Fruit fly (Drosophila melanogaster) whole organism, adult: ENCODE results near the gene CG17549.

ENCODE experiments used
- CG11617 ChIP-seq: fragments of 200-800 bp; sonication (Bioruptor generic); optimal IDR thresholded peaks from 2 replicates; lab custom pipeline; 2017; ENCODE audit warnings: mild to moderate bottlenecking, missing biosample characterization, missing genetic modification reagents, missing genetic modification characterization
- CG12768 ChIP-seq: fragments of 200-800 bp; sonication (Bioruptor generic); optimal IDR thresholded peaks from 2 replicates; lab custom pipeline; 2017; ENCODE audit warnings: missing biosample characterization, missing genetic modification characterization, mild to moderate bottlenecking, moderate library complexity, missing genetic modification reagents
- CG14711 ChIP-seq: fragments of 200-800 bp; sonication (Bioruptor generic); optimal IDR thresholded peaks from 2 replicates; lab custom pipeline; 2018; ENCODE audit warnings: missing biosample characterization, mild to moderate bottlenecking, missing genetic modification characterization, moderate library complexity
- CG1620 ChIP-seq: fragments of 200-800 bp; sonication (Bioruptor generic); optimal IDR thresholded peaks from 2 replicates; lab custom pipeline; 2016; ENCODE audit warnings: missing biosample characterization, missing genetic modification characterization
- CG33017 ChIP-seq: fragments of 200-800 bp; sonication (Bioruptor generic); optimal IDR thresholded peaks from 2 replicates; lab custom pipeline; 2018; ENCODE audit warnings: missing biosample characterization, mild to moderate bottlenecking, missing genetic modification characterization, moderate library complexity
- CG5204 ChIP-seq: fragments of 200-800 bp; sonication (Bioruptor generic); optimal IDR thresholded peaks from 2 replicates; lab custom pipeline; 2016; ENCODE audit warnings: missing biosample characterization, missing genetic modification characterization
- CG7045 ChIP-seq: fragments of 200-800 bp; sonication (Bioruptor generic); optimal IDR thresholded peaks from 2 replicates; lab custom pipeline; 2017; ENCODE audit warnings: missing biosample characterization, mild to moderate bottlenecking, missing genetic modification characterization
- CG7101 ChIP-seq: fragments of 200-800 bp; sonication (Bioruptor generic); optimal IDR thresholded peaks from 2 replicates; lab custom pipeline; 2018; ENCODE audit warnings: missing biosample characterization, mild to moderate bottlenecking, missing genetic modification characterization, moderate library complexity
- Clk ChIP-seq: fragments of 200-800 bp; sonication (Bioruptor generic); optimal IDR thresholded peaks from 2 replicates; lab custom pipeline; 2017; ENCODE audit warnings: missing biosample characterization, missing genetic modification characterization
- Crg-1 ChIP-seq: fragments of 200-800 bp; sonication (Bioruptor generic); optimal IDR thresholded peaks from 2 replicates; lab custom pipeline; 2016; ENCODE audit warnings: missing biosample characterization, missing genetic modification characterization
- Hr96 ChIP-seq: fragments of 200-800 bp; sonication (Bioruptor generic); optimal IDR thresholded peaks from 2 replicates; lab custom pipeline; 2016; ENCODE audit warnings: missing biosample characterization, missing genetic modification characterization
- Mnt ChIP-seq: fragments of 200-800 bp; sonication (Bioruptor generic); optimal IDR thresholded peaks from 2 replicates; lab custom pipeline; 2016; ENCODE audit warnings: missing biosample characterization, mild to moderate bottlenecking, missing genetic modification characterization
- bab1 ChIP-seq: fragments of 200-800 bp; sonication (Bioruptor generic); optimal IDR thresholded peaks from 3 replicates; lab custom pipeline; 2019; ENCODE audit warnings: missing biosample characterization, mild to moderate bottlenecking, missing genetic modification characterization, moderate library complexity
- cic ChIP-seq: fragments of 200-800 bp; sonication (Bioruptor generic); optimal IDR thresholded peaks from 2 replicates; lab custom pipeline; 2017; ENCODE audit warnings: missing biosample characterization, mild to moderate bottlenecking, missing genetic modification characterization, moderate library complexity
- cnc ChIP-seq, 2 experiments: fragments of >200 bp; optimal IDR thresholded peaks; 2 replicates each; lab custom pipeline; 2017
- kay ChIP-seq: fragments of 200-800 bp; sonication (Bioruptor generic); peaks from one replicate; lab custom pipeline; 2016; ENCODE audit warnings: missing biosample characterization, missing genetic modification characterization, borderline replicate concordance
- ovo ChIP-seq: fragments of 200-800 bp; sonication (Bioruptor generic); optimal IDR thresholded peaks from 2 replicates; lab custom pipeline; 2016; ENCODE audit warnings: missing biosample characterization, missing genetic modification characterization
- pad ChIP-seq: fragments of 200-800 bp; sonication (Bioruptor generic); optimal IDR thresholded peaks from 3 replicates; lab custom pipeline; 2017; ENCODE audit warnings: missing biosample characterization, missing genetic modification characterization, mild to moderate bottlenecking, moderate library complexity, missing genetic modification reagents
- tj ChIP-seq: fragments of 200-800 bp; sonication (Bioruptor generic); optimal IDR thresholded peaks from 3 replicates; lab custom pipeline; 2017; ENCODE audit warnings: missing biosample characterization, mild to moderate bottlenecking, missing genetic modification characterization, moderate library complexity
- toe ChIP-seq: fragments of 200-800 bp; sonication (Bioruptor generic); optimal IDR thresholded peaks from 2 replicates; lab custom pipeline; 2016; ENCODE audit warnings: missing biosample characterization, missing genetic modification characterization

Gene CG17549

DNA sequence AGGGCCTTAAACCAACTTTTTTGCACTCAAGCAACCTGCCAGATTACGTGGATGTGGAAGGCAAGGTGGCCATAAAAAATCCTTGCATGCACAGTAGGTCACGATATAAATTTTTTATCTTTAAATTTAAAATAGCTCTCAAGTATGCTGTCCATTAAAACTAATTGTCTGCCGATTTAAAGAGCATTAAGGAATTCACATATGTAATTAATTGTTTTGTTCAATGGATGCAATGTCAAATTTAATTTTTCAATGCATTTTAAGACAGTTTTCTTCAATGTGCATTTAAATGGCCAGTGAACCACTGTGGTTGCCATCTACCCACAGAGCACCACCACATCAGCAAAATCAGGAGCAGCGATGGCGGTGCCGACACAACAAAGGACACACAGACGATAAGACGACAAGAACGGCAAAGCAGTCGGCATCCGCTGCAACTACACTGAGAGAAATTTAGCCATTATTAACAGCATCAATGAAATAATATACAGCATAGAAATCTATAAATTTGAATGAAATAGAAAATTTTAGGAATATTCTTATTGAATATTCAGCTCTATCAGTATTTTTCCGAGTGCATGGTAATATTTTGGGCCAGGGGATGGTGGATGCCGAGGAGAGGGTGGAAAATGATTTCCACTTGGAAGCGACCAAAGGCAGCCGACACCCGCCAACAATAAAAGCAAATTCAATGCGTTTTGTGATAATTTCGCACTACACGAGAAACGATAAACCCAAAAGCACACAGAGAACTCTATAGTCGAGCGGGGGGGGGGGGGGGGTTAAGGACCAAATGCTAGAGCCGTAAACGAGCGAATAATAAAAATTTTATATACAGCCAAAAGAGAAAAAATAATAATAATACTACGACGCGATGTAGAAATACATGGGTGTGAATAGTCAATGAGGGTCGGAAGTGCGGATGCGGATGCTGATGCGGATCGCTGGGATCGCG, 12.5 kb downstream of the CG17549 start:
- no peak for TF ChIP-seq CG33017 (tag; lab: Kevin White, UChicago)
- no peak for TF ChIP-seq cic
- TF ChIP-seq Crg-1 (GFP tag; lab: Kevin White, UChicago) = no peak
- TF ChIP-seq toe (GFP tag; lab: Kevin White, UChicago) = no peak
- no peak for TF ChIP-seq tj (GFP tag; lab: Kevin White, UChicago)
- TF ChIP-seq ovo (GFP tag; lab: Kevin White, UChicago) = no peak
- TF ChIP-seq CG11617 = no peak
- TF ChIP-seq CG12768 (GFP tag; lab: Kevin White, UChicago) = no peak
- no peak for TF ChIP-seq Hr96 (GFP tag; lab: Kevin White, UChicago)
- no peak for TF ChIP-seq CG5204 (GFP tag; lab: Kevin White, UChicago)
- no peak for TF ChIP-seq kay (GFP tag; lab: Kevin White, UChicago)
- no peak for TF ChIP-seq cnc (optimal IDR thresholded peaks at IDR 0.05; lab: Kevin White, UChicago)
- TF ChIP-seq CG1620 = no peak
- TF ChIP-seq CG7045 = no peak
- TF ChIP-seq bab1 (GFP tag; lab: Kevin White, UChicago) = no peak
- no peak for TF ChIP-seq Mnt
- TF ChIP-seq pad (GFP tag; lab: Kevin White, UChicago) = no peak
- no peak for TF ChIP-seq CG7101 (tag; lab: Kevin White, UChicago)
- no peak for TF ChIP-seq Clk (GFP tag; lab: Kevin White, UChicago)
- TF ChIP-seq CG14711 = no peak

DNA sequence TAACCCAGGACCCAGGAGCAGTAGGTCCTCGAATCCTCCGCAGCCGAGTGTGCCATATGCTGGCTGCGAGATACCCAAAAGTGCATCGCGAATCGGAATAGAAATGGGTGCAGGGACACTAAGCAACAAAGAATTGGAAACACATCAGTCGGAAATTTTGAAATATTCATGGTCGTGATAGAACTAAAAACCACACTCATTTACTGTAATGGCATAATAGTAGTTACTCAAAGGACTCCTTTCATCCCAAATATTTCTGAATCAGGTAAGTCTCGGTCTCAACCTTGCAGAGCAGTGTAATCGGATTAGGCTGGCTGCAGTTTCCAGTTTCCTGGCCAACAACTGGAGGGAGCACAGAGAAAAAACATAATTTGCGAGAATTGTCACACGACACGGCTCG, 13.7 kb downstream of the CG17549 start:
- TF ChIP-seq CG11617 (no peak), CG12768 (GFP tag; lab: Kevin White, UChicago) (no peak), CG33017 (tag; lab: Kevin White, UChicago) (no peak), CG14711 (no peak), kay (GFP tag; lab: Kevin White, UChicago) (no peak), CG7045 (no peak), tj (GFP tag; lab: Kevin White, UChicago) (no peak), toe (GFP tag; lab: Kevin White, UChicago) (no peak), cnc (optimal IDR thresholded peaks at IDR 0.05; lab: Kevin White, UChicago) (no peak), Hr96 (GFP tag; lab: Kevin White, UChicago) (no peak), cic (no peak), Crg-1 (GFP tag; lab: Kevin White, UChicago) (no peak), CG7101 (tag; lab: Kevin White, UChicago) (no peak), ovo (GFP tag; lab: Kevin White, UChicago) (no peak), Clk (GFP tag; lab: Kevin White, UChicago) (no peak), CG1620 (no peak), bab1 (GFP tag; lab: Kevin White, UChicago) (no peak), pad (GFP tag; lab: Kevin White, UChicago) (no peak), Mnt (no peak), CG5204 (GFP tag; lab: Kevin White, UChicago) (no peak)

DNA sequence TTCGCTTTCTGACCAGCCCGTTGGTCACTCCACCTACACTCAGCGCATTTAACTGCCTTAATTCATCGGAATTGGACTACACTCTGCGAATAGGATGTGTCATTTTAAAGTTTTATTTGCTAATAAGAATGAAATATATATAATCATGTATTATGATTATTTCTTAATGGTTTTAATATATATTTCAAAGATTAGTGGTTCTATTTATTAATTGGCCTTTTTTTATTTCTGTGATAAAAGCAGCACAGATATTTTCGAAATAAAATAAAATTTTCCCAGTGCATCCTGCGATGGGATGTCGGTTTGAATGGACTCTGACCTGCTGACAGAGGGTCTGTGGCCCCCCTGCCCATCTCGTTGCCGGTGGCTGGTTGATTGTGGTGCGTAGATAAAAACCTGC, 16.1 kb downstream of the CG17549 start:
- TF ChIP-seq CG33017 (tag; lab: Kevin White, UChicago) (no peak), Hr96 (GFP tag; lab: Kevin White, UChicago) (no peak), cnc (optimal IDR thresholded peaks at IDR 0.05; lab: Kevin White, UChicago) (no peak), CG12768 (GFP tag; lab: Kevin White, UChicago) (no peak), bab1 (GFP tag; lab: Kevin White, UChicago) (no peak), Crg-1 (GFP tag; lab: Kevin White, UChicago) (no peak), toe (GFP tag; lab: Kevin White, UChicago) (no peak), CG7101 (tag; lab: Kevin White, UChicago) (no peak), cic (no peak), CG11617 (no peak), CG7045 (no peak), CG1620 (no peak), Mnt (no peak), pad (GFP tag; lab: Kevin White, UChicago) (no peak), tj (GFP tag; lab: Kevin White, UChicago) (no peak), CG14711 (no peak), ovo (GFP tag; lab: Kevin White, UChicago) (no peak), kay (GFP tag; lab: Kevin White, UChicago) (no peak), Clk (GFP tag; lab: Kevin White, UChicago) (no peak)

DNA sequence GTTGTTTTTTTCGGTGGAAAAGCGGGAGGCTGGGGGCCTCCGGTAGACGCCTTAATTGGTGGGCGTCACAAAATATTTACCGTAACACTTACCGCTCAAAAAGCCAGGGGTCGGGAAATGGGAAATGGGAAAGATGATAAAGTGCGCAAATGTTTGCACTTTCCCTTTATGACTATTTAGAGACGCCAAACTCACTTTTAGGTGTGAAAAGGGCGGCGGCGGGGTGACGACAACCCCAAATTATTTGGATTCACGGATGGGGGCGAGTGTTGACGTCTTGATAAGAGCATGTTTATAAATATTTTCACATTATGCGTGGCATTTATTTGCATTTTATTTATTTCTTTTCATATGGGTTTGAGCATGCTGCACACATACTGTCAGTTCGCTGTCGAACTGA, 19.8 kb downstream of the CG17549 start, which contains the start of gene CG17349:
CG17349 (plus strand) TSS at position 400 of the 400 bp plus-strand sequence.
- no peak for TF ChIP-seq cic
- TF ChIP-seq CG12768 (GFP tag; lab: Kevin White, UChicago) = no peak
- TF ChIP-seq CG11617 = no peak
- TF ChIP-seq bab1 (GFP tag; lab: Kevin White, UChicago) = no peak
- no peak for TF ChIP-seq CG1620
- TF ChIP-seq CG5204 (GFP tag; lab: Kevin White, UChicago) = no peak
- no peak for TF ChIP-seq cnc (optimal IDR thresholded peaks at IDR 0.05; lab: Kevin White, UChicago)
- TF ChIP-seq toe (GFP tag; lab: Kevin White, UChicago) = no peak
- no peak for TF ChIP-seq CG14711

DNA sequence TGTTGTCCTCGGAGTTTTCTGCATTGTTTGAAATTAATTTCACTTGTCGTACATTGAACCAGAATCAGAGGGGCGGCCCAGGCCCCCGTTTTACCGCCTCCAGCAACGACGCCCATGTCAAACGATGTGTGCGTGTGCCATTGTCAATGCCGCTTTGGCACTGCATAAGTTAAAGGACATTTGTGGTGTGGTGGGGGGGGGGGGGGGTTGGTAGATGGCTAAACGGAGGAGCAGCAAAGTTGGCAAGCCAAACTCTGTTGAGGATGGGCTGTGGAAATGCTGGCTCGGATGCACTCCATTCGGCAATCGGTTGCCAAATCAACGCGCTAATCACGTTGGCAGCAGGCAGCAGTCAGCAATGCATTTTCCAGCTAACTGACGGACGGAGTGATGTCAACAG, 23.1 kb downstream of the CG17549 start:
- no peak for TF ChIP-seq kay (GFP tag; lab: Kevin White, UChicago)
- no peak for TF ChIP-seq CG5204 (GFP tag; lab: Kevin White, UChicago)
- no peak for TF ChIP-seq cnc (optimal IDR thresholded peaks at IDR 0.05; lab: Kevin White, UChicago)
- no peak for TF ChIP-seq CG11617
- TF ChIP-seq bab1 (GFP tag; lab: Kevin White, UChicago) = no peak
- no peak for TF ChIP-seq pad (GFP tag; lab: Kevin White, UChicago)
- no peak for TF ChIP-seq CG14711
- TF ChIP-seq CG7101 (tag; lab: Kevin White, UChicago) = no peak
- no peak for TF ChIP-seq CG12768 (GFP tag; lab: Kevin White, UChicago)
- TF ChIP-seq Clk (GFP tag; lab: Kevin White, UChicago) = no peak
